Worm (Caenorhabditis elegans): Measurements from ENCODE around the gene Y46G5A.8.

Y46G5A.8 gene

DNA sequence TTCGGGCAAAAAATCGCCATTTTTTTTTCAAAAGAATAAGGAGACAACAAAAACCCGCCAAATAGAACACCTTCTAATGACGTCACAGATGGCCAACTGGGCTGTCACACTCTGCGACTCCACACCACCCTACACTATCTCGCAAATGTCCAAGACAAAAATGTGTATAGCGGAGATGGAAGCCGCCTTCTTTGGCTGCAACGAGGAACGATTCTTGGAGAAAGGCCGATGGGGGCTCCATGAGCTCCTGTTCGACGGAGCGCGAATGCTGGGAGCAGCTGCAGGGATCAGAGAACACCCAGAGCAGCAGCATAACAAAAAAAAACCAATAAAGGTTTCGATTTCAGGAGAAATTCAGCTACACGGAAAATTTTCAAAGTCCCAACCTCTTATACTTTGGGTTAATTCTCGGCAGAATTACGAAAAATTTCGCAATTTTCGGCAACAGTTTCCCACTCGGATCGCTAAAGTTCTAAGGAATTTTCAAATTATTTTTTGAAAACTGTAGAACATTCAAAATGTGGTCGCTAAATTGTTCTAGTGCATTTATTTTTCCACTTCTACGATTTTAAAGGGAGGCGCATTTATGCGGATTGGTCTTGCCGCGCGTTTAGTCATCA lies 49.7 kb downstream of the Y46G5A.8 start (continued):
- TF ChIP-seq jun-1 (tag; optimal IDR thresholded peaks at IDR 0.05) (no peak), arid-1 (GFP tag; conservative IDR thresholded peaks at IDR 0.05) (0 out of 2 replicates have a peak, but pooled peaks have one; percentile 13), tra-1 (GFP tag; IDR thresholded peaks at IDR 0.05) (no peak), snpc-1.2 (GFP tag; IDR thresholded peaks at IDR 0.05) (no peak), zip-2 (tag; optimal IDR thresholded peaks at IDR 0.05) (peak; percentile 52), F37D6.2 (tag; optimal IDR thresholded peaks at IDR 0.05) (peak; percentile 42), zag-1 (tag; optimal IDR thresholded peaks at IDR 0.05) (no peak), mep-1 (tag; optimal IDR thresholded peaks at IDR 0.05) (peak; percentile 20), nhr-28 (tag; optimal IDR thresholded peaks at IDR 0.05) (peak; percentile 26), unc-39 (tag; optimal IDR thresholded peaks at IDR 0.05) (no peak), lin-1 (GFP tag; IDR thresholded peaks at IDR 0.05) (no peak), Y48G9A.11 (GFP tag; IDR thresholded peaks at IDR 0.05) (no peak), nhr-48 (tag; optimal IDR thresholded peaks at IDR 0.05) (no peak), skn-1 (tag; optimal IDR thresholded peaks at IDR 0.05) (no peak), fkh-10 (GFP tag; optimal IDR thresholded peaks at IDR 0.05) (peak; percentile 42)

- TF ChIP-seq ceh-20 (GFP tag; IDR thresholded peaks at IDR 0.05) (no peak), tra-1 (GFP tag; IDR thresholded peaks at IDR 0.05) (no peak), jun-1 (tag; optimal IDR thresholded peaks at IDR 0.05) (no peak), madf-5 (GFP tag; IDR thresholded peaks at IDR 0.05) (no peak), vab-7 (GFP tag; IDR thresholded peaks at IDR 0.05) (no peak), pqm-1 (tag; optimal IDR thresholded peaks at IDR 0.05) (peak; percentile 48), hlh-11 (tag; optimal IDR thresholded peaks at IDR 0.05) (peak; percentile 8), set-16 (GFP tag; IDR thresholded peaks at IDR 0.05) (peak; percentile 60)
Observed at ce11 chrII:12806602-12807182, 50.6 kb downstream of the Y46G5A.8 start, which contains the start of gene spds-1. spds-1 (plus strand) TSS chrII:12806899.

Data from whole organism, L4 larva.